Fruit fly (Drosophila melanogaster) whole organism, wandering third instar larva: ENCODE results near the gene Vps13D.

Source experiments
- Dif ChIP-seq: fragments of 200-275, 200-300 bp; sonication (Bioruptor generic); optimal IDR thresholded peaks from 2 replicates; lab custom pipeline; 2018; ENCODE audit warnings: missing biosample characterization, missing genetic modification characterization; ENCODE audit not compliant: partially characterized antibody
- OdsH ChIP-seq: fragments of 200-800 bp; sonication (Bioruptor generic); optimal IDR thresholded peaks from 2 replicates; lab custom pipeline; 2016; ENCODE audit warnings: missing biosample characterization, mild to moderate bottlenecking, missing genetic modification characterization
- psq ChIP-seq: fragments of 200-800 bp; sonication (Bioruptor generic); optimal IDR thresholded peaks from 3 replicates; lab custom pipeline; 2017; ENCODE audit warnings: missing biosample characterization, mild to moderate bottlenecking, missing genetic modification characterization, moderate library complexity

- TF ChIP-seq psq (no peak), OdsH (GFP tag; lab: Kevin White, UChicago) (no peak), Dif (GFP tag; lab: Kevin White, UChicago) (no peak)
Measured at dm6 chr3L:12794532-12794931, 39.7 kb downstream of the Vps13D start.
